Fruit fly (Drosophila melanogaster) whole organism, wandering third instar larva: ENCODE results near the gene IleRS-m.

ENCODE experiments used
- CG32264 ChIP-seq: fragments of 200-800 bp; sonication (Bioruptor generic); optimal IDR thresholded peaks from 2 replicates; lab custom pipeline; 2016; ENCODE audit warnings: missing biosample characterization, missing genetic modification characterization
- CG9705 ChIP-seq: fragments of 200-800 bp; sonication (Bioruptor generic); optimal IDR thresholded peaks from 2 replicates; lab custom pipeline; 2018; ENCODE audit warnings: missing biosample characterization, mild to moderate bottlenecking, missing genetic modification characterization
- Dif ChIP-seq: fragments of 200-275, 200-300 bp; sonication (Bioruptor generic); optimal IDR thresholded peaks from 2 replicates; lab custom pipeline; 2018; ENCODE audit warnings: missing biosample characterization, missing genetic modification characterization; ENCODE audit not compliant: partially characterized antibody
- GATAd ChIP-seq: sonication (Bioruptor generic); optimal IDR thresholded peaks from 2 replicates; lab custom pipeline; 2016; ENCODE audit warnings: missing biosample characterization, missing genetic modification characterization
- HLH106 ChIP-seq: fragments of 200-800 bp; optimal IDR thresholded peaks from 3 replicates; lab custom pipeline; 2019; ENCODE audit warnings: missing biosample characterization, mild to moderate bottlenecking, missing genetic modification characterization, moderate library complexity
- Hnf4 ChIP-seq: fragments of 200-800 bp; sonication (Bioruptor generic); optimal IDR thresholded peaks from 2 replicates; lab custom pipeline; 2016; ENCODE audit warnings: missing biosample characterization, mild to moderate bottlenecking, missing genetic modification characterization
- Hr78 ChIP-seq: fragments of >200 bp; optimal IDR thresholded peaks from 2 replicates; lab custom pipeline; 2017; ENCODE audit warnings: missing biosample characterization, missing genetic modification characterization
- Hr83 ChIP-seq: fragments of 200-300 bp; sonication (Bioruptor generic); optimal IDR thresholded peaks from 2 replicates; lab custom pipeline; 2016; ENCODE audit warnings: missing biosample characterization, mild to moderate bottlenecking, missing genetic modification characterization, moderate library complexity; ENCODE audit not compliant: poor library complexity, severe bottlenecking
- Mio ChIP-seq: sonication (Bioruptor generic); optimal IDR thresholded peaks from 2 replicates; lab custom pipeline; 2016; ENCODE audit warnings: missing biosample characterization, missing genetic modification characterization
- Myc ChIP-seq: fragments of >200 bp; optimal IDR thresholded peaks from 2 replicates; lab custom pipeline; 2017
- N ChIP-seq: fragments of >200 bp; optimal IDR thresholded peaks from 2 replicates; lab custom pipeline; 2018; ENCODE audit warnings: missing biosample characterization, missing external identifiers, missing genetic modification characterization
- OdsH ChIP-seq: fragments of 200-800 bp; sonication (Bioruptor generic); optimal IDR thresholded peaks from 2 replicates; lab custom pipeline; 2016; ENCODE audit warnings: missing biosample characterization, mild to moderate bottlenecking, missing genetic modification characterization
- Rel ChIP-seq, 2 experiments: fragments of 200-800 bp; sonication (Bioruptor generic) in 1 of 2; optimal IDR thresholded peaks; 2 replicates in 1 of 2; 3 replicates in 1 of 2; lab custom pipeline; 2016 to 2019; ENCODE audit warnings: mild to moderate bottlenecking in 2 of 2, missing biosample characterization in 2 of 2, missing genetic modification characterization in 2 of 2, moderate library complexity in 1 of 2
- Vsx2 ChIP-seq: fragments of 200-300, 225-300 bp; sonication (Bioruptor generic); optimal IDR thresholded peaks from 2 replicates; lab custom pipeline; 2018; ENCODE audit warnings: missing biosample characterization, missing genetic modification characterization; ENCODE audit not compliant: partially characterized antibody
- br ChIP-seq: fragments of 200-800 bp; sonication (Bioruptor generic); optimal IDR thresholded peaks from 2 replicates; lab custom pipeline; 2016; ENCODE audit warnings: missing biosample characterization, missing genetic modification characterization
- dl ChIP-seq, 2 experiments: fragments of 175-275, 200-275 bp in 1 of 2; fragments of 200-275 bp in 1 of 2; sonication (Bioruptor generic); optimal IDR thresholded peaks; lab custom pipeline; 2018; ENCODE audit warnings: mild to moderate bottlenecking in 2 of 2, missing biosample characterization in 2 of 2, missing genetic modification characterization in 2 of 2, moderate library complexity in 2 of 2; ENCODE audit not compliant: partially characterized antibody in 2 of 2, insufficient read depth in 1 of 2
- dmrt93B ChIP-seq: fragments of 200-800 bp; sonication (Bioruptor generic); optimal IDR thresholded peaks from 2 replicates; lab custom pipeline; 2018; ENCODE audit warnings: missing biosample characterization, mild to moderate bottlenecking, missing genetic modification characterization
- dsf ChIP-seq: sonication (Bioruptor generic); optimal IDR thresholded peaks from 2 replicates; lab custom pipeline; 2016; ENCODE audit warnings: missing biosample characterization, missing genetic modification characterization, borderline replicate concordance
- ey ChIP-seq: fragments of 200-800 bp; sonication (Bioruptor generic); optimal IDR thresholded peaks from 2 replicates; lab custom pipeline; 2016; ENCODE audit warnings: missing biosample characterization, missing genetic modification characterization
- foxo ChIP-seq, 2 experiments: fragments of 200-800 bp; sonication (Bioruptor generic); optimal IDR thresholded peaks; 2 replicates in 1 of 2; 3 replicates in 1 of 2; lab custom pipeline; 2016 to 2017; ENCODE audit warnings: missing biosample characterization in 2 of 2, missing genetic modification characterization in 2 of 2
- fru ChIP-seq: fragments of 200-800 bp; sonication (Bioruptor generic); optimal IDR thresholded peaks from 3 replicates; lab custom pipeline; 2016; ENCODE audit warnings: missing biosample characterization, mild to moderate bottlenecking, missing genetic modification characterization
- h ChIP-seq: fragments of 200-800 bp; sonication (Bioruptor generic); optimal IDR thresholded peaks from 3 replicates; lab custom pipeline; 2016; ENCODE audit warnings: missing biosample characterization, mild to moderate bottlenecking, missing genetic modification characterization
- jim ChIP-seq: fragments of 175-275, 200-325 bp; sonication (Bioruptor generic); optimal IDR thresholded peaks from 2 replicates; lab custom pipeline; 2016; ENCODE audit warnings: missing biosample characterization, mild to moderate bottlenecking, missing genetic modification characterization
- psq ChIP-seq: fragments of 200-800 bp; sonication (Bioruptor generic); optimal IDR thresholded peaks from 3 replicates; lab custom pipeline; 2017; ENCODE audit warnings: missing biosample characterization, mild to moderate bottlenecking, missing genetic modification characterization, moderate library complexity
- rgr ChIP-seq: fragments of 200-800 bp; sonication (Bioruptor generic); optimal IDR thresholded peaks from 3 replicates; lab custom pipeline; 2016; ENCODE audit warnings: missing biosample characterization, mild to moderate bottlenecking, missing genetic modification characterization
- sv ChIP-seq: fragments of 200-800 bp; sonication (Bioruptor generic); optimal IDR thresholded peaks from 3 replicates; lab custom pipeline; 2016; ENCODE audit warnings: missing biosample characterization, missing genetic modification characterization
- tai ChIP-seq: sonication (Bioruptor generic); optimal IDR thresholded peaks from 2 replicates; lab custom pipeline; 2016; ENCODE audit warnings: missing biosample characterization, missing genetic modification characterization
- usp ChIP-seq: fragments of >200 bp; optimal IDR thresholded peaks from 2 replicates; lab custom pipeline; 2017; ENCODE audit warnings: missing biosample characterization, missing genetic modification characterization

The IleRS-m gene

dm6 chr3L:16090330-16090803 is 9.7 kb upstream of the IleRS-m start, which contains the start of the genes CG5235 and ClC-c:
Gene CG5235 (minus strand): TSS chr3L:16090392.
Gene ClC-c (plus strand): TSS chr3L:16090454.
- TF ChIP-seq Hr83 (no peak), Vsx2 (GFP tag; lab: Kevin White, UChicago) (no peak), CG32264 (GFP tag; lab: Kevin White, UChicago) (no peak), Rel (GFP tag; optimal IDR thresholded peaks at IDR 0.05; lab: Kevin White, UChicago) (no peak), Rel (tag; optimal IDR thresholded peaks at IDR 0.05; lab: Kevin White, UChicago) (peak; percentile 65), Hnf4 (GFP tag; lab: Kevin White, UChicago) (no peak), rgr (peak; percentile 14), Hr78 (no peak), fru (GFP tag; lab: Kevin White, UChicago) (peak; percentile 63)

- TF ChIP-seq jim, result no peak
- TF ChIP-seq CG32264 (GFP tag; lab: Kevin White, UChicago), result no peak
- TF ChIP-seq psq (GFP tag; lab: Kevin White, UChicago), result no peak
- TF ChIP-seq Vsx2 (GFP tag; lab: Kevin White, UChicago), result no peak
- no peak for TF ChIP-seq dl (GFP tag; optimal IDR thresholded peaks at IDR 0.05; lab: Kevin White, UChicago; ENCODE audit: insufficient read depth in 1 of 2, partially characterized antibody in 2 of 2)
- no peak for TF ChIP-seq h (GFP tag; lab: Kevin White, UChicago)
- TF ChIP-seq usp, result no peak
- no peak for TF ChIP-seq rgr
- TF ChIP-seq Rel (GFP tag; optimal IDR thresholded peaks at IDR 0.05; lab: Kevin White, UChicago), result no peak
- TF ChIP-seq Rel (tag; optimal IDR thresholded peaks at IDR 0.05; lab: Kevin White, UChicago), result no peak
- TF ChIP-seq CG9705, result no peak
- TF ChIP-seq Myc (lab: Kevin White, UChicago), result no peak
These were observed 2.6 kb upstream of the IleRS-m start, which contains the start of the genes CG13074 and ATPsynbetaL for dm6 chr3L:16097393-16097884. Gene CG13074 (minus strand): TSS chr3L:16097493. Gene ATPsynbetaL (plus strand): TSS chr3L:16097834.

- peak; percentile 57 for TF ChIP-seq Myc (lab: Kevin White, UChicago)
- no peak for TF ChIP-seq dmrt93B (GFP tag; lab: Kevin White, UChicago)
- TF ChIP-seq Dif (GFP tag; lab: Kevin White, UChicago), result no peak
- TF ChIP-seq ey (GFP tag; lab: Kevin White, UChicago), result peak; percentile 92
- peak; percentile 91 for TF ChIP-seq br (GFP tag; lab: Kevin White, UChicago)
- TF ChIP-seq psq (GFP tag; lab: Kevin White, UChicago), result peak; percentile 74
- TF ChIP-seq Mio (GFP tag; lab: Kevin White, UChicago), result peak; percentile 32
- peak; percentile 66 to 94 for TF ChIP-seq foxo (GFP tag; optimal IDR thresholded peaks at IDR 0.05; lab: Kevin White, UChicago)
- peak; percentile 88 for TF ChIP-seq sv (GFP tag; lab: Kevin White, UChicago)
- TF ChIP-seq N (GFP tag; lab: Kevin White, UChicago), result no peak
- TF ChIP-seq CG32264 (GFP tag; lab: Kevin White, UChicago), result peak; percentile 40
- peak; percentile 79 for TF ChIP-seq HLH106 (tag; lab: Kevin White, UChicago)
- TF ChIP-seq usp, result no peak
- TF ChIP-seq dsf (GFP tag; lab: Kevin White, UChicago), result no peak
- no peak for TF ChIP-seq CG9705
- peak; percentile 70 for TF ChIP-seq Hr83
- no peak for TF ChIP-seq tai (GFP tag; lab: Kevin White, UChicago)
- TF ChIP-seq GATAd, result peak; percentile 84
- TF ChIP-seq OdsH (GFP tag; lab: Kevin White, UChicago), result peak; percentile 89
These were observed 5.4 kb downstream of the IleRS-m start, which contains the start of the genes IntS9 and CG43295 for dm6 chr3L:16105528-16105927. Gene IntS9 (minus strand): TSS chr3L:16105627. Gene CG43295 (plus strand): TSS chr3L:16105852.

- TF ChIP-seq rgr (peak; percentile 6), Mio (GFP tag; lab: Kevin White, UChicago) (no peak)
- TF ChIP-seq, all 38 proteins: peak for 1
These were observed 12.2 kb downstream of the IleRS-m start, which contains the start of gene Zn72D for dm6 chr3L:16112069-16112820. Gene Zn72D (minus strand): TSS chr3L:16112626.
